Fruit fly (Drosophila melanogaster) whole organism, embryonic: Measurements from ENCODE around the gene CG15423.

ENCODE experiments used
- Aef1 ChIP-seq: fragments of 200-800 bp; sonication (Bioruptor generic); IDR thresholded peaks from 3 replicates; pipeline ENCODE4 v1.3.6; 2022; ENCODE audit warnings: missing biosample characterization, missing genetic modification characterization
- Awh ChIP-seq: fragments of 200-800 bp; sonication (Bioruptor generic); IDR thresholded peaks from 2 replicates; pipeline ENCODE4, ENCODE4 v1.3.6; 2022; ENCODE audit warnings: missing biosample characterization, missing genetic modification characterization
- CG10321 ChIP-seq: fragments of 200-800 bp; sonication (Bioruptor generic); IDR thresholded peaks from 2 replicates; pipeline ENCODE4 v1.3.6; 2022; ENCODE audit warnings: missing biosample characterization, missing genetic modification characterization
- CG10979 ChIP-seq: fragments of 200-800 bp; sonication (Bioruptor generic); optimal IDR thresholded peaks from 2 replicates; lab custom pipeline; 2018; ENCODE audit warnings: missing biosample characterization, mild to moderate bottlenecking, missing genetic modification characterization, moderate library complexity
- CG12769 ChIP-seq: fragments of 200-800 bp; sonication (Bioruptor generic); optimal IDR thresholded peaks from 2 replicates; lab custom pipeline; 2019; ENCODE audit warnings: missing biosample characterization, mild to moderate bottlenecking, missing genetic modification characterization, moderate library complexity
- CG13287 ChIP-seq: fragments of 200-800 bp; sonication (Bioruptor generic); IDR thresholded peaks from 2 replicates; pipeline ENCODE4 v1.3.6; 2022; ENCODE audit warnings: missing biosample characterization, missing genetic modification characterization; ENCODE audit not compliant: partially characterized antibody
- CG13296 ChIP-seq: fragments of 200-800 bp; sonication (Bioruptor generic); optimal IDR thresholded peaks from 3 replicates; lab custom pipeline; 2018; ENCODE audit warnings: missing biosample characterization, mild to moderate bottlenecking, missing genetic modification characterization
- CG14710 ChIP-seq: fragments of 200-800 bp; sonication (Bioruptor generic); optimal IDR thresholded peaks from 3 replicates; lab custom pipeline; 2019; ENCODE audit warnings: missing biosample characterization, mild to moderate bottlenecking, missing genetic modification characterization, moderate library complexity
- CG15011 ChIP-seq: fragments of 200-800 bp; sonication (Bioruptor generic); optimal IDR thresholded peaks from 3 replicates; lab custom pipeline; 2018; ENCODE audit warnings: missing biosample characterization, mild to moderate bottlenecking, missing genetic modification characterization
- CG17361 ChIP-seq: fragments of 200-800 bp; sonication (Bioruptor generic); IDR thresholded peaks from 3 replicates; pipeline ENCODE4 v1.3.6; 2022; ENCODE audit warnings: missing biosample characterization, missing genetic modification characterization
- CG17568 ChIP-seq: fragments of 200-800 bp; sonication (Bioruptor generic); optimal IDR thresholded peaks from 2 replicates; lab custom pipeline; 2018; ENCODE audit warnings: missing biosample characterization, mild to moderate bottlenecking, missing genetic modification characterization, moderate library complexity
- CG2202 ChIP-seq: fragments of 200-800 bp; sonication (Bioruptor generic); optimal IDR thresholded peaks from 2 replicates; lab custom pipeline; 2018; ENCODE audit warnings: missing biosample characterization, mild to moderate bottlenecking, missing genetic modification characterization
- CG34224 ChIP-seq: fragments of 200-800 bp; sonication (Bioruptor generic); IDR thresholded peaks from 3 replicates; pipeline ENCODE4 v1.3.6; 2022; ENCODE audit warnings: missing biosample characterization, missing genetic modification characterization; ENCODE audit not compliant: partially characterized antibody
- CG4360 ChIP-seq: fragments of 200-800 bp; sonication (Bioruptor generic); IDR thresholded peaks from 2 replicates; pipeline ENCODE4 v1.3.6; 2022; ENCODE audit warnings: missing biosample characterization, missing genetic modification characterization
- CG5180 ChIP-seq: fragments of 200-800 bp; sonication (Bioruptor generic); optimal IDR thresholded peaks from 3 replicates; lab custom pipeline; 2017; ENCODE audit warnings: missing biosample characterization, missing genetic modification characterization, mild to moderate bottlenecking, moderate library complexity, missing genetic modification reagents
- CG6254 ChIP-seq: fragments of 200-800 bp; sonication (Bioruptor generic); optimal IDR thresholded peaks from 3 replicates; lab custom pipeline; 2017; ENCODE audit warnings: mild to moderate bottlenecking, missing biosample characterization, missing genetic modification reagents, missing genetic modification characterization
- CG6689 ChIP-seq: fragments of 200-800 bp; sonication (Bioruptor generic); IDR thresholded peaks from 2 replicates; pipeline ENCODE4 v1.3.6; 2022; ENCODE audit warnings: missing biosample characterization, missing genetic modification characterization
- CG7839 ChIP-seq: fragments of 200-800 bp; sonication (Bioruptor generic); optimal IDR thresholded peaks from 3 replicates; lab custom pipeline; 2018; ENCODE audit warnings: missing biosample characterization, mild to moderate bottlenecking, missing genetic modification characterization, moderate library complexity
- CG9215 ChIP-seq: fragments of 200-800 bp; sonication (Bioruptor generic); IDR thresholded peaks from 2 replicates; pipeline ENCODE4 v1.3.6; 2022; ENCODE audit warnings: missing biosample characterization, missing genetic modification characterization
- Hmr ChIP-seq: fragments of 200-800 bp; sonication (Bioruptor generic); optimal IDR thresholded peaks from 3 replicates; lab custom pipeline; 2017; ENCODE audit warnings: mild to moderate bottlenecking, missing biosample characterization, missing genetic modification reagents, missing genetic modification characterization
- Hr78 ChIP-seq, 2 experiments: fragments of 200-800 bp in 1 of 2; fragments of >200 bp in 1 of 2; sonication (Bioruptor generic) in 1 of 2; optimal IDR thresholded peaks; 2 replicates each; lab custom pipeline; 2017 to 2019; ENCODE audit warnings: missing biosample characterization in 2 of 2, missing genetic modification characterization in 2 of 2, mild to moderate bottlenecking in 1 of 2, moderate library complexity in 1 of 2
- Mes4 ChIP-seq: fragments of 200-800 bp; sonication (Bioruptor generic); optimal IDR thresholded peaks from 2 replicates; lab custom pipeline; 2016; ENCODE audit warnings: missing biosample characterization, missing genetic modification characterization
- Optix ChIP-seq: fragments of 200-800 bp; sonication (Bioruptor generic); IDR thresholded peaks from 3 replicates; pipeline ENCODE4 v1.3.6; 2022; ENCODE audit warnings: missing biosample characterization, missing genetic modification characterization
- Poxn ChIP-seq: fragments of 200-800 bp; sonication (Bioruptor generic); IDR thresholded peaks from 2 replicates; pipeline ENCODE4 v1.3.6; 2022; ENCODE audit warnings: missing biosample characterization, missing genetic modification characterization
- Ptx1 ChIP-seq: fragments of 200-800 bp; sonication (Bioruptor generic); IDR thresholded peaks from 2 replicates; pipeline ENCODE4 v1.3.6; 2022; ENCODE audit warnings: missing biosample characterization, missing genetic modification characterization
- Vsx1 ChIP-seq: fragments of 200-800 bp; sonication (Bioruptor generic); optimal IDR thresholded peaks from 2 replicates; lab custom pipeline; 2017; ENCODE audit warnings: missing biosample characterization, mild to moderate bottlenecking, missing genetic modification characterization, missing genetic modification reagents
- YL-1 ChIP-seq: fragments of 200-800 bp; sonication (Bioruptor generic); optimal IDR thresholded peaks from 3 replicates; lab custom pipeline; 2017; ENCODE audit warnings: missing biosample characterization, mild to moderate bottlenecking, missing genetic modification characterization
- abd-A ChIP-seq: fragments of 200-800 bp; sonication (Bioruptor generic); optimal IDR thresholded peaks from 3 replicates; lab custom pipeline; 2019; ENCODE audit warnings: missing biosample characterization, mild to moderate bottlenecking, missing genetic modification characterization, moderate library complexity
- bcd ChIP-seq: fragments of 200-800 bp; sonication (Bioruptor generic); optimal IDR thresholded peaks from 2 replicates; lab custom pipeline; 2017; ENCODE audit warnings: missing biosample characterization, mild to moderate bottlenecking, missing genetic modification characterization
- bsh ChIP-seq, 2 experiments: fragments of 200-800 bp; sonication (Bioruptor generic); optimal IDR thresholded peaks; 2 replicates each; lab custom pipeline; 2017 to 2018; ENCODE audit warnings: mild to moderate bottlenecking in 2 of 2, missing biosample characterization in 2 of 2, missing genetic modification characterization in 2 of 2, moderate library complexity in 1 of 2
- chinmo ChIP-seq: fragments of 200-800 bp; sonication (Bioruptor generic); IDR thresholded peaks from 4 replicates; pipeline ENCODE4 v1.3.6; 2022; ENCODE audit warnings: missing biosample characterization, missing genetic modification characterization; ENCODE audit not compliant: partially characterized antibody
- chn ChIP-seq: fragments of 200-800 bp; sonication (Bioruptor generic); optimal IDR thresholded peaks from 2 replicates; lab custom pipeline; 2016; ENCODE audit warnings: missing biosample characterization, missing genetic modification characterization
- dmrt11E ChIP-seq: fragments of 200-800 bp; sonication (Bioruptor generic); optimal IDR thresholded peaks from 3 replicates; lab custom pipeline; 2018; ENCODE audit warnings: missing biosample characterization, mild to moderate bottlenecking, missing genetic modification characterization, moderate library complexity
- esg ChIP-seq: fragments of 200-800 bp; sonication (Bioruptor generic); conservative IDR thresholded peaks from 2 replicates; pipeline ENCODE4 v1.3.6; 2022; ENCODE audit warnings: missing biosample characterization, missing genetic modification characterization
- ewg ChIP-seq: fragments of 200-800 bp; sonication (Bioruptor generic); optimal IDR thresholded peaks from 3 replicates; lab custom pipeline; 2017; ENCODE audit warnings: mild to moderate bottlenecking, missing biosample characterization, missing genetic modification reagents, missing genetic modification characterization
- inv ChIP-seq: fragments of 200-800 bp; sonication (Bioruptor generic); IDR thresholded peaks from 2 replicates; pipeline ENCODE4 v1.3.6; 2022; ENCODE audit warnings: missing biosample characterization, missing genetic modification characterization; ENCODE audit not compliant: partially characterized antibody
- lab ChIP-seq: fragments of 200-800 bp; sonication (Bioruptor generic); optimal IDR thresholded peaks from 3 replicates; lab custom pipeline; 2017; ENCODE audit warnings: missing biosample characterization, missing genetic modification characterization, mild to moderate bottlenecking, moderate library complexity, missing genetic modification reagents
- nerfin-2 ChIP-seq: fragments of 200-800 bp; sonication (Bioruptor generic); IDR thresholded peaks from 2 replicates; pipeline ENCODE4 v1.3.6; 2022; ENCODE audit warnings: missing biosample characterization, missing genetic modification characterization; ENCODE audit not compliant: partially characterized antibody
- prd ChIP-seq, 3 experiments: fragments of >200 bp in 2 of 3; fragments of 200-800 bp in 1 of 3; sonication (Bioruptor generic) in 1 of 3; optimal IDR thresholded peaks in 2 of 3; IDR thresholded peaks in 1 of 3; 2 replicates in 2 of 3; 3 replicates in 1 of 3; pipeline versions ENCODE4 v1.3.6 to Lab custom; 2017 to 2022; ENCODE audit warnings: missing biosample characterization in 1 of 3, missing genetic modification characterization in 1 of 3
- sc ChIP-seq, 3 experiments: fragments of >200 bp in 2 of 3; fragments of 200-800 bp in 1 of 3; sonication (Bioruptor generic) in 1 of 3; optimal IDR thresholded peaks; 2 replicates in 2 of 3; 3 replicates in 1 of 3; lab custom pipeline; 2017; ENCODE audit warnings: mild to moderate bottlenecking in 1 of 3, missing biosample characterization in 1 of 3, missing genetic modification characterization in 1 of 3, missing genetic modification reagents in 1 of 3
- sqz ChIP-seq: fragments of 200-800 bp; sonication (Bioruptor generic); optimal IDR thresholded peaks from 3 replicates; lab custom pipeline; 2018; ENCODE audit warnings: missing biosample characterization, mild to moderate bottlenecking, missing genetic modification characterization
- tna ChIP-seq: fragments of 200-800 bp; sonication (Bioruptor generic); IDR thresholded peaks from 2 replicates; pipeline ENCODE4 v1.3.6; 2022; ENCODE audit warnings: missing biosample characterization, missing genetic modification characterization; ENCODE audit not compliant: partially characterized antibody
- toy ChIP-seq: fragments of 200-800 bp; sonication (Bioruptor generic); IDR thresholded peaks from 2 replicates; pipeline ENCODE4 v1.3.6; 2022; ENCODE audit warnings: missing biosample characterization, missing genetic modification characterization
- unc-4 ChIP-seq: fragments of 200-800 bp; sonication (Bioruptor generic); IDR thresholded peaks from 2 replicates; pipeline ENCODE4 v1.3.6; 2022; ENCODE audit warnings: missing biosample characterization, missing genetic modification characterization; ENCODE audit not compliant: partially characterized antibody
- wek ChIP-seq: fragments of 200-800 bp; sonication (Bioruptor generic); optimal IDR thresholded peaks from 3 replicates; lab custom pipeline; 2018; ENCODE audit warnings: missing biosample characterization, mild to moderate bottlenecking, missing genetic modification characterization, moderate library complexity
- zf30C ChIP-seq: fragments of 200-800 bp; sonication (Bioruptor generic); optimal IDR thresholded peaks from 3 replicates; lab custom pipeline; 2018; ENCODE audit warnings: missing biosample characterization, mild to moderate bottlenecking, missing genetic modification characterization

Gene CG15423

dm6 chr2L:4021608-4022342 lies 15.9 kb downstream of the CG15423 start (continued):
- no peak for TF ChIP-seq Optix (GFP tag; lab: Robert Waterston, UW)
- no peak for TF ChIP-seq nerfin-2
- peak; percentile 42 for TF ChIP-seq CG5180 (GFP tag; lab: Kevin White, UChicago)
- peak in 1 of 2 experiments; percentile 25 for TF ChIP-seq bsh (GFP tag; optimal IDR thresholded peaks at IDR 0.05; lab: Kevin White, UChicago)
- TF ChIP-seq CG34224 (GFP tag; lab: Robert Waterston, UW) = no peak
- no peak for TF ChIP-seq Vsx1
- peak; percentile 31 for TF ChIP-seq sqz (GFP tag; lab: Kevin White, UChicago)
- peak; percentile 48 for TF ChIP-seq dmrt11E (tag; lab: Kevin White, UChicago)
- TF ChIP-seq tna (GFP tag; lab: Robert Waterston, UW) = no peak
- TF ChIP-seq sc (optimal IDR thresholded peaks at IDR 0.05; lab: Kevin White, UChicago) = no peak
- no peak for TF ChIP-seq sc (GFP tag; optimal IDR thresholded peaks at IDR 0.05; lab: Kevin White, UChicago)
- no peak for TF ChIP-seq esg (GFP tag; lab: Robert Waterston, UW)
- TF ChIP-seq chinmo (GFP tag; lab: Robert Waterston, UW) = no peak
- TF ChIP-seq bcd = no peak
- TF ChIP-seq CG2202 = no peak
- TF ChIP-seq CG6689 = peak; percentile 19; the same call in 1 of the 2 replicates
- TF ChIP-seq CG13287 (GFP tag; lab: Robert Waterston, UW) = no peak
- no peak for TF ChIP-seq Hr78 (GFP tag; optimal IDR thresholded peaks at IDR 0.05; lab: Kevin White, UChicago)
- no peak for TF ChIP-seq Hmr (GFP tag; lab: Kevin White, UChicago)
- no peak for TF ChIP-seq CG9215
- no peak for TF ChIP-seq CG12769 (tag; lab: Kevin White, UChicago)
- TF ChIP-seq CG17568 = no peak
- no peak for TF ChIP-seq inv (GFP tag; lab: Robert Waterston, UW)
- TF ChIP-seq CG15011 (GFP tag; lab: Kevin White, UChicago) = no peak
- TF ChIP-seq CG7839 = peak; percentile 14
- no peak for TF ChIP-seq toy
- TF ChIP-seq YL-1 (GFP tag; lab: Kevin White, UChicago) = no peak
- no peak for TF ChIP-seq unc-4
- no peak for TF ChIP-seq CG6254 (GFP tag; lab: Kevin White, UChicago)
- no peak for TF ChIP-seq wek (GFP tag; lab: Kevin White, UChicago)
- TF ChIP-seq CG13296 = no peak
- TF ChIP-seq CG10321 (GFP tag; lab: Robert Waterston, UW) = peak; percentile 72
- peak; percentile 27 for TF ChIP-seq CG14710 (tag; lab: Kevin White, UChicago)
- TF ChIP-seq CG4360 (GFP tag; lab: Robert Waterston, UW) = 0 out of 2 replicates have a peak, but pooled peaks have one; percentile 29
- TF ChIP-seq Awh (GFP tag; lab: Robert Waterston, UW) = 0 out of 2 replicates have a peak, but pooled peaks have one; percentile 22
- TF ChIP-seq Mes4 (GFP tag; lab: Kevin White, UChicago) = no peak
- TF ChIP-seq chn (GFP tag; lab: Kevin White, UChicago) = peak; percentile 1
- no peak for TF ChIP-seq ewg (GFP tag; lab: Kevin White, UChicago)
- no peak for TF ChIP-seq abd-A (tag; lab: Kevin White, UChicago)
- no peak for TF ChIP-seq prd (optimal IDR thresholded peaks at IDR 0.05; lab: Kevin White, UChicago)
- TF ChIP-seq prd (GFP tag; IDR thresholded peaks at IDR 0.05; lab: Robert Waterston, UW) = peak; percentile 20; the same call in 1 of the 3 replicates
- no peak for TF ChIP-seq lab (GFP tag; lab: Kevin White, UChicago)
- TF ChIP-seq CG10979 (tag; lab: Kevin White, UChicago) = peak; percentile 21
- TF ChIP-seq Ptx1 (GFP tag; lab: Robert Waterston, UW) = no peak
- no peak for TF ChIP-seq Poxn (GFP tag; lab: Robert Waterston, UW)
- peak; percentile 44; the same call in 1 of the 3 replicates for TF ChIP-seq CG17361 (GFP tag; lab: Robert Waterston, UW)
- no peak for TF ChIP-seq zf30C (GFP tag; lab: Kevin White, UChicago)
- no peak for TF ChIP-seq Aef1
